Worm (Caenorhabditis elegans): ENCODE results near the gene atg-3.

DNA sequence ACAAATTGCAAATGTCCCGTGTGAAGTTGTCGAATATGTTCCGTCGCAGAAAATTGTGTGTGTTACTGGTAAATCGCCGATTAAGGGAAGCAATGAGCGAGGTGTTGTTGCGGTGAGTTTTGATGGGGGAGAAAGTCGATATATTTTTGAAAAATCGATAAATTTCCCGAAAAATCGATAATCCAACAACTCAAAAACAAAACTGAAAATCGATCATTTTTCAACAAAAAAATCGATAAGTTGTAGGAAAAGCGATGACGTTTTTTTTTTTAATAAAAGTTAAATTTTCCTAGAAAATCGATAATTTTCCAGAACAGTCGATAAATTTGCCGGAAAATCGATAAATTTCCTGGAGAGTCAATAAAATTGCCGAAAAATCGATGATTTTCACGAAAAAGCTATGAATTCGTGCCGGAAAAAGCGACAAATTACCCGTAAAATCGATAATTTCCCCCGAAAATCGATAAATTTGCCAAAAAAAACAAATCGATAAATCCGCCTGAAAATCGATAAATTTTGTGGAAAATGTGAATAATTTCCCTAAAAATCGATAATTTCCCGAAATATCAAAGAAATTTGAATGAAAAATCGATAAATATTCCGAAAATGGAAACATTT lies 37.4 kb upstream of the atg-3 start:
- TF ChIP-seq tbx-37 (GFP tag; conservative IDR thresholded peaks at IDR 0.05) (no peak), hmbx-1 (tag; optimal IDR thresholded peaks at IDR 0.05) (no peak), ama-1 (optimal IDR thresholded peaks at IDR 0.05) (no peak), B0310.2 (tag; optimal IDR thresholded peaks at IDR 0.05) (no peak), hmg-4 (GFP tag; optimal IDR thresholded peaks at IDR 0.05) (no peak), ceh-13 (GFP tag; optimal IDR thresholded peaks at IDR 0.05) (no peak), F13C5.2 (tag; optimal IDR thresholded peaks at IDR 0.05) (no peak), ceh-36 (tag; optimal IDR thresholded peaks at IDR 0.05) (no peak), tbx-11 (GFP tag; IDR thresholded peaks at IDR 0.05) (no peak)
